Fruit fly (Drosophila melanogaster) whole organism, embryonic: Measurements from ENCODE around the gene ovm.

Experiments used
- Abd-B ChIP-seq: fragments of 200-800 bp; sonication (Bioruptor generic); optimal IDR thresholded peaks from 2 replicates; lab custom pipeline; 2018; ENCODE audit warnings: missing biosample characterization, mild to moderate bottlenecking, missing genetic modification characterization, moderate library complexity
- Bgb ChIP-seq: fragments of 200-800 bp; sonication (Bioruptor generic); IDR thresholded peaks from 2 replicates; pipeline ENCODE4 v1.3.6; 2022; ENCODE audit warnings: missing biosample characterization, missing genetic modification characterization; ENCODE audit not compliant: partially characterized antibody
- CG10366 ChIP-seq: fragments of 200-800 bp; sonication (Bioruptor generic); IDR thresholded peaks from 2 replicates; pipeline ENCODE4 v1.3.6; 2022; ENCODE audit warnings: missing biosample characterization, missing genetic modification characterization
- CG10543 ChIP-seq: fragments of 200-800 bp; sonication (Bioruptor generic); optimal IDR thresholded peaks from 3 replicates; lab custom pipeline; 2017; ENCODE audit warnings: missing biosample characterization, mild to moderate bottlenecking, missing genetic modification characterization, moderate library complexity
- CG12236 ChIP-seq: fragments of 200-800 bp; sonication (Bioruptor generic); optimal IDR thresholded peaks from 2 replicates; lab custom pipeline; 2016; ENCODE audit warnings: missing biosample characterization, missing genetic modification characterization
- CG12659 ChIP-seq: fragments of 200-800 bp; sonication (Bioruptor generic); optimal IDR thresholded peaks from 3 replicates; lab custom pipeline; 2017; ENCODE audit warnings: mild to moderate bottlenecking, missing biosample characterization, missing genetic modification reagents, missing genetic modification characterization
- CG13296 ChIP-seq: fragments of 200-800 bp; sonication (Bioruptor generic); optimal IDR thresholded peaks from 3 replicates; lab custom pipeline; 2018; ENCODE audit warnings: missing biosample characterization, mild to moderate bottlenecking, missing genetic modification characterization
- CG13894 ChIP-seq: fragments of 200-800 bp; sonication (Bioruptor generic); optimal IDR thresholded peaks from 3 replicates; lab custom pipeline; 2018; ENCODE audit warnings: missing biosample characterization, mild to moderate bottlenecking, missing genetic modification characterization, moderate library complexity
- CG15479 ChIP-seq: fragments of 200-800 bp; sonication (Bioruptor generic); optimal IDR thresholded peaks from 3 replicates; lab custom pipeline; 2019; ENCODE audit warnings: missing biosample characterization, mild to moderate bottlenecking, missing genetic modification characterization, moderate library complexity
- CG15696 ChIP-seq: fragments of 200-800 bp; sonication (Bioruptor generic); optimal IDR thresholded peaks from 2 replicates; lab custom pipeline; 2019; ENCODE audit warnings: missing biosample characterization, mild to moderate bottlenecking, missing genetic modification characterization, moderate library complexity
- CG31224 ChIP-seq: fragments of 200-800 bp; sonication (Bioruptor generic); IDR thresholded peaks from 2 replicates; pipeline ENCODE4 v1.3.6; 2022; ENCODE audit warnings: missing biosample characterization, missing genetic modification characterization
- CG3163 ChIP-seq: fragments of 200-800 bp; sonication (Bioruptor generic); optimal IDR thresholded peaks from 3 replicates; lab custom pipeline; 2016; ENCODE audit warnings: missing biosample characterization, missing genetic modification characterization
- CG34224 ChIP-seq: fragments of 200-800 bp; sonication (Bioruptor generic); IDR thresholded peaks from 3 replicates; pipeline ENCODE4 v1.3.6; 2022; ENCODE audit warnings: missing biosample characterization, missing genetic modification characterization; ENCODE audit not compliant: partially characterized antibody
- CG7839 ChIP-seq: fragments of 200-800 bp; sonication (Bioruptor generic); optimal IDR thresholded peaks from 3 replicates; lab custom pipeline; 2018; ENCODE audit warnings: missing biosample characterization, mild to moderate bottlenecking, missing genetic modification characterization, moderate library complexity
- CG8924 ChIP-seq: fragments of 200-800 bp; optimal IDR thresholded peaks from 3 replicates; lab custom pipeline; 2019; ENCODE audit warnings: missing biosample characterization, mild to moderate bottlenecking, missing genetic modification characterization, moderate library complexity
- CG9876 ChIP-seq: fragments of 200-800 bp; sonication (Bioruptor generic); optimal IDR thresholded peaks from 2 replicates; lab custom pipeline; 2016; ENCODE audit warnings: missing biosample characterization, missing genetic modification characterization
- CrebB ChIP-seq: fragments of 200-800 bp; sonication (Bioruptor generic); optimal IDR thresholded peaks from 3 replicates; lab custom pipeline; 2018; ENCODE audit warnings: missing biosample characterization, mild to moderate bottlenecking, missing genetic modification characterization
- E2f2 ChIP-seq: fragments of 200-800 bp; sonication (Bioruptor generic); IDR thresholded peaks from 2 replicates; pipeline ENCODE4 v1.3.6; 2022; ENCODE audit warnings: missing biosample characterization, missing genetic modification characterization
- GATAe ChIP-seq: fragments of 200-800 bp; sonication (Bioruptor generic); conservative IDR thresholded peaks from 2 replicates; pipeline ENCODE4 v1.3.6; 2022; ENCODE audit warnings: missing biosample characterization, missing genetic modification characterization
- Hand ChIP-seq: fragments of 200-800 bp; sonication (Bioruptor generic); optimal IDR thresholded peaks from 2 replicates; lab custom pipeline; 2017; ENCODE audit warnings: mild to moderate bottlenecking, missing biosample characterization, missing genetic modification reagents, missing genetic modification characterization
- Hr51 ChIP-seq, 2 experiments: fragments of 200-800 bp; sonication (Bioruptor generic); optimal IDR thresholded peaks; 2 replicates in 1 of 2; 3 replicates in 1 of 2; lab custom pipeline; 2016 to 2018; ENCODE audit warnings: missing biosample characterization in 2 of 2, missing genetic modification characterization in 2 of 2, mild to moderate bottlenecking in 1 of 2, moderate library complexity in 1 of 2
- Jarid2 ChIP-seq: fragments of 200-800 bp; sonication (Bioruptor generic); optimal IDR thresholded peaks from 3 replicates; lab custom pipeline; 2017; ENCODE audit warnings: mild to moderate bottlenecking, missing biosample characterization, missing genetic modification reagents, missing genetic modification characterization
- Med ChIP-seq: fragments of 200-800 bp; sonication (Bioruptor generic); peaks from one replicate; lab custom pipeline; 2016; ENCODE audit warnings: missing biosample characterization, missing genetic modification characterization, mild to moderate bottlenecking, inconsistent platforms, moderate library complexity
- NC2α ChIP-seq: fragments of 200-800 bp; sonication (Bioruptor generic); optimal IDR thresholded peaks from 2 replicates; lab custom pipeline; 2016; ENCODE audit warnings: missing biosample characterization, missing genetic modification characterization
- NFAT ChIP-seq: fragments of 200-800 bp; sonication (Bioruptor generic); IDR thresholded peaks from 2 replicates; pipeline ENCODE4 v1.3.6; 2022; ENCODE audit warnings: missing biosample characterization, missing genetic modification characterization
- NK7.1 ChIP-seq: fragments of 200-800 bp; sonication (Bioruptor generic); optimal IDR thresholded peaks from 3 replicates; lab custom pipeline; 2016; ENCODE audit warnings: missing biosample characterization, missing genetic modification characterization
- NfI ChIP-seq: fragments of 200-800 bp; sonication (Bioruptor generic); optimal IDR thresholded peaks from 3 replicates; lab custom pipeline; 2018; ENCODE audit warnings: missing biosample characterization, mild to moderate bottlenecking, missing genetic modification characterization, moderate library complexity
- Pdp1 ChIP-seq, 2 experiments: fragments of 200-800 bp; sonication (Bioruptor generic); optimal IDR thresholded peaks; 3 replicates each; lab custom pipeline; 2016; ENCODE audit warnings: missing biosample characterization in 2 of 2, missing genetic modification characterization in 2 of 2, mild to moderate bottlenecking in 1 of 2, moderate library complexity in 1 of 2
- TFAM ChIP-seq: fragments of 200-800 bp; sonication (Bioruptor generic); optimal IDR thresholded peaks from 2 replicates; lab custom pipeline; 2017; ENCODE audit warnings: missing biosample characterization, missing genetic modification characterization, inconsistent platforms
- aop ChIP-seq: fragments of 200-800 bp; sonication (Bioruptor generic); IDR thresholded peaks from 2 replicates; pipeline ENCODE4 v1.3.6; 2022; ENCODE audit warnings: missing biosample characterization, missing genetic modification characterization
- bigmax ChIP-seq: fragments of 200-800 bp; sonication (Bioruptor generic); optimal IDR thresholded peaks from 2 replicates; lab custom pipeline; 2018; ENCODE audit warnings: missing biosample characterization, mild to moderate bottlenecking, missing genetic modification characterization
- bsh ChIP-seq, 2 experiments: fragments of 200-800 bp; sonication (Bioruptor generic); optimal IDR thresholded peaks; 2 replicates each; lab custom pipeline; 2017 to 2018; ENCODE audit warnings: mild to moderate bottlenecking in 2 of 2, missing biosample characterization in 2 of 2, missing genetic modification characterization in 2 of 2, moderate library complexity in 1 of 2
- crp ChIP-seq, 2 experiments: fragments of 200-800 bp; sonication (Bioruptor generic); optimal IDR thresholded peaks; 2 replicates in 1 of 2; 3 replicates in 1 of 2; lab custom pipeline; 2017; ENCODE audit warnings: missing biosample characterization in 2 of 2, missing genetic modification characterization in 2 of 2, mild to moderate bottlenecking in 1 of 2, moderate library complexity in 1 of 2
- disco-r ChIP-seq: fragments of 200-800 bp; sonication (Bioruptor generic); optimal IDR thresholded peaks from 2 replicates; lab custom pipeline; 2016; ENCODE audit warnings: missing biosample characterization, missing genetic modification characterization
- en ChIP-seq: fragments of 200-800 bp; sonication (Bioruptor generic); optimal IDR thresholded peaks from 2 replicates; lab custom pipeline; 2016; ENCODE audit warnings: missing biosample characterization, missing genetic modification characterization
- hth ChIP-seq: fragments of >200 bp; optimal IDR thresholded peaks from 2 replicates; lab custom pipeline; 2017; ENCODE audit warnings: inconsistent platforms
- insv ChIP-seq, 2 experiments: fragments of 200-800 bp; sonication (Bioruptor generic); optimal IDR thresholded peaks; 3 replicates each; lab custom pipeline; 2016 to 2018; ENCODE audit warnings: missing biosample characterization in 2 of 2, missing genetic modification characterization in 2 of 2
- jumu ChIP-seq: fragments of 200-800 bp; sonication (Bioruptor generic); optimal IDR thresholded peaks from 3 replicates; lab custom pipeline; 2016; ENCODE audit warnings: missing biosample characterization, missing genetic modification characterization
- kah ChIP-seq: fragments of 200-800 bp; sonication (Bioruptor generic); optimal IDR thresholded peaks from 2 replicates; lab custom pipeline; 2018; ENCODE audit warnings: missing biosample characterization, mild to moderate bottlenecking, missing genetic modification characterization
- ken ChIP-seq: fragments of 200-800 bp; sonication (Bioruptor generic); IDR thresholded peaks from 3 replicates; pipeline ENCODE4 v1.3.6; 2022; ENCODE audit warnings: missing biosample characterization, missing genetic modification characterization
- knrl ChIP-seq: fragments of 200-800 bp; sonication (Bioruptor generic); IDR thresholded peaks from 3 replicates; pipeline ENCODE4 v1.3.6; 2022; ENCODE audit warnings: missing biosample characterization, missing genetic modification characterization; ENCODE audit not compliant: partially characterized antibody
- lola ChIP-seq, 3 experiments: fragments of >200 bp in 2 of 3; fragments of 200-800 bp in 1 of 3; sonication (Bioruptor generic) in 1 of 3; optimal IDR thresholded peaks; 2 replicates each; lab custom pipeline; 2017 to 2019; ENCODE audit warnings: missing biosample characterization in 3 of 3, missing genetic modification characterization in 3 of 3, mild to moderate bottlenecking in 1 of 3, moderate library complexity in 1 of 3
- org-1 ChIP-seq: fragments of 200-800 bp; sonication (Bioruptor generic); optimal IDR thresholded peaks from 2 replicates; lab custom pipeline; 2017; ENCODE audit warnings: missing biosample characterization, missing genetic modification characterization
- pros ChIP-seq: fragments of 200-800 bp; sonication (Bioruptor generic); optimal IDR thresholded peaks from 3 replicates; lab custom pipeline; 2019; ENCODE audit warnings: missing biosample characterization, mild to moderate bottlenecking, missing genetic modification characterization, moderate library complexity
- sd ChIP-seq: fragments of 200-800 bp; sonication (Bioruptor generic); optimal IDR thresholded peaks from 3 replicates; lab custom pipeline; 2018; ENCODE audit warnings: missing biosample characterization, mild to moderate bottlenecking, missing genetic modification characterization, moderate library complexity
- seq ChIP-seq: fragments of 200-800 bp; sonication (Bioruptor generic); IDR thresholded peaks from 2 replicates; pipeline ENCODE4 v1.3.6; 2022; ENCODE audit warnings: missing biosample characterization, missing genetic modification characterization
- zfh1 ChIP-seq: fragments of 200-800 bp; sonication (Bioruptor generic); IDR thresholded peaks from 3 replicates; pipeline ENCODE4 v1.3.6; 2022; ENCODE audit warnings: missing biosample characterization, missing genetic modification characterization

The ovm gene

dm6 chr2L:160581-161452 is 20.0 kb upstream of the ovm start (continued):
- peak; percentile 97 for TF ChIP-seq sd (tag; lab: Kevin White, UChicago)
- TF ChIP-seq jumu (GFP tag; lab: Kevin White, UChicago): peak; percentile 10
- TF ChIP-seq CG13894 (tag; lab: Kevin White, UChicago): peak; percentile 79
- TF ChIP-seq Jarid2 (GFP tag; lab: Kevin White, UChicago): peak; percentile 79
- TF ChIP-seq CG10366 (GFP tag; lab: Robert Waterston, UW): no peak
- no peak for TF ChIP-seq ken (GFP tag; lab: Robert Waterston, UW)
- TF ChIP-seq Pdp1 (GFP tag; optimal IDR thresholded peaks at IDR 0.05; lab: Kevin White, UChicago): peak; percentile 9 to 47
- no peak for TF ChIP-seq kah (GFP tag; lab: Kevin White, UChicago)
- TF ChIP-seq crp (GFP tag; optimal IDR thresholded peaks at IDR 0.05; lab: Kevin White, UChicago): peak in 1 of 2 experiments; percentile 3
- no peak for TF ChIP-seq CG31224
- no peak for TF ChIP-seq NK7.1 (GFP tag; lab: Kevin White, UChicago)
- peak; percentile 40 for TF ChIP-seq disco-r (GFP tag; lab: Kevin White, UChicago)
- peak; percentile 28 for TF ChIP-seq Hand (GFP tag; lab: Kevin White, UChicago)
- no peak for TF ChIP-seq TFAM (GFP tag; lab: Kevin White, UChicago)
- no peak for TF ChIP-seq bigmax (GFP tag; lab: Kevin White, UChicago)
- no peak for TF ChIP-seq CG9876 (GFP tag; lab: Kevin White, UChicago)
- no peak for TF ChIP-seq CG12236 (GFP tag; lab: Kevin White, UChicago)
- peak; percentile 12 for TF ChIP-seq CG7839 (tag; lab: Kevin White, UChicago)
- peak in 1 of 3 experiments; percentile 18 for TF ChIP-seq lola (GFP tag; optimal IDR thresholded peaks at IDR 0.05; lab: Kevin White, UChicago)
- no peak for TF ChIP-seq CG34224 (GFP tag; lab: Robert Waterston, UW)
- TF ChIP-seq seq (GFP tag; lab: Robert Waterston, UW): no peak
- no peak for TF ChIP-seq GATAe
- no peak for TF ChIP-seq zfh1
- peak; percentile 97 for TF ChIP-seq CG10543 (GFP tag; lab: Kevin White, UChicago)
- TF ChIP-seq bsh (GFP tag; optimal IDR thresholded peaks at IDR 0.05; lab: Kevin White, UChicago): peak in 1 of 2 experiments; percentile 89
- no peak for TF ChIP-seq aop (GFP tag; lab: Robert Waterston, UW)
- TF ChIP-seq en (GFP tag; lab: Kevin White, UChicago): peak; percentile 19
- peak; percentile 60 for TF ChIP-seq CrebB (tag; lab: Kevin White, UChicago)
- TF ChIP-seq pros: peak; percentile 99
- peak; percentile 12 for TF ChIP-seq CG3163 (GFP tag; lab: Kevin White, UChicago)
- peak; percentile 13 for TF ChIP-seq CG12659 (GFP tag; lab: Kevin White, UChicago)
- no peak for TF ChIP-seq NFAT (GFP tag; lab: Robert Waterston, UW)
- TF ChIP-seq CG8924: peak; percentile 28
- TF ChIP-seq Med: peak; percentile 86
- peak in 1 of 2 experiments; percentile 25 for TF ChIP-seq Hr51 (GFP tag; optimal IDR thresholded peaks at IDR 0.05; lab: Kevin White, UChicago)
- TF ChIP-seq knrl (GFP tag; lab: Robert Waterston, UW): no peak
- no peak for TF ChIP-seq E2f2 (GFP tag; lab: Robert Waterston, UW)
- TF ChIP-seq org-1 (GFP tag; lab: Kevin White, UChicago): peak; percentile 55
- TF ChIP-seq CG15479 (GFP tag; lab: Kevin White, UChicago): peak; percentile 39
- peak; percentile 44 for TF ChIP-seq CG13296 (GFP tag; lab: Kevin White, UChicago)
- TF ChIP-seq Bgb (GFP tag; lab: Robert Waterston, UW): no peak
- TF ChIP-seq hth (lab: Kevin White, UChicago): no peak
- no peak for TF ChIP-seq CG15696
- peak; percentile 18 for TF ChIP-seq NfI (GFP tag; lab: Kevin White, UChicago)
- no peak for TF ChIP-seq NC2α
- TF ChIP-seq Abd-B (GFP tag; lab: Kevin White, UChicago): peak; percentile 25
- peak in 1 of 2 experiments; percentile 27 for TF ChIP-seq insv (GFP tag; optimal IDR thresholded peaks at IDR 0.05; lab: Kevin White, UChicago)
